Fruit fly (Drosophila melanogaster) whole organism, embryonic: ENCODE measurements around the gene Acp65Aa.
A peak's percentile ranks its signal among the peaks of the same experiment; 100 is the strongest.

Source experiments
- CG10543 ChIP-seq: fragments of 200-800 bp; sonication (Bioruptor generic); optimal IDR thresholded peaks from 3 replicates; lab custom pipeline; 2017; ENCODE audit warnings: missing biosample characterization, mild to moderate bottlenecking, missing genetic modification characterization, moderate library complexity
- CG11093 ChIP-seq: fragments of 200-800 bp; sonication (Bioruptor generic); IDR thresholded peaks from 3 replicates; pipeline ENCODE4 v1.3.6; 2022; ENCODE audit warnings: missing biosample characterization, missing genetic modification characterization
- CG12236 ChIP-seq: fragments of 200-800 bp; sonication (Bioruptor generic); optimal IDR thresholded peaks from 2 replicates; lab custom pipeline; 2016; ENCODE audit warnings: missing biosample characterization, missing genetic modification characterization
- CG12659 ChIP-seq: fragments of 200-800 bp; sonication (Bioruptor generic); optimal IDR thresholded peaks from 3 replicates; lab custom pipeline; 2017; ENCODE audit warnings: mild to moderate bottlenecking, missing biosample characterization, missing genetic modification reagents, missing genetic modification characterization
- CG16815 ChIP-seq: fragments of 200-800 bp; sonication (Bioruptor generic); optimal IDR thresholded peaks from 3 replicates; lab custom pipeline; 2017; ENCODE audit warnings: missing biosample characterization, mild to moderate bottlenecking, missing genetic modification characterization
- CG18764 ChIP-seq: fragments of 200-800 bp; sonication (Bioruptor generic); optimal IDR thresholded peaks from 3 replicates; lab custom pipeline; 2016; ENCODE audit warnings: missing biosample characterization, missing genetic modification characterization
- CG2199 ChIP-seq: fragments of 200-800 bp; sonication (Bioruptor generic); IDR thresholded peaks from 3 replicates; pipeline ENCODE4 v1.3.6; 2022; ENCODE audit warnings: missing biosample characterization, missing genetic modification characterization
- CG31441 ChIP-seq: fragments of 200-800 bp; sonication (Bioruptor generic); IDR thresholded peaks from 2 replicates; pipeline ENCODE4 v1.3.6; 2022; ENCODE audit warnings: missing biosample characterization, missing genetic modification characterization
- CG42726 ChIP-seq: fragments of 200-800 bp; sonication (Bioruptor generic); IDR thresholded peaks from 2 replicates; pipeline ENCODE4 v1.3.6; 2022; ENCODE audit warnings: missing biosample characterization, missing genetic modification characterization; ENCODE audit not compliant: partially characterized antibody
- CG6254 ChIP-seq: fragments of 200-800 bp; sonication (Bioruptor generic); optimal IDR thresholded peaks from 3 replicates; lab custom pipeline; 2017; ENCODE audit warnings: mild to moderate bottlenecking, missing biosample characterization, missing genetic modification reagents, missing genetic modification characterization
- CG7271 ChIP-seq: fragments of 200-800 bp; sonication (Bioruptor generic); optimal IDR thresholded peaks from 2 replicates; lab custom pipeline; 2018; ENCODE audit warnings: missing biosample characterization, mild to moderate bottlenecking, missing genetic modification characterization, moderate library complexity
- CG7372 ChIP-seq: fragments of 200-800 bp; sonication (Bioruptor generic); IDR thresholded peaks from 2 replicates; pipeline ENCODE4 v1.3.6; 2022; ENCODE audit warnings: missing biosample characterization, missing genetic modification characterization
- CG9437 ChIP-seq: fragments of 200-800 bp; sonication (Bioruptor generic); optimal IDR thresholded peaks from 2 replicates; lab custom pipeline; 2018; ENCODE audit warnings: missing biosample characterization, mild to moderate bottlenecking, missing genetic modification characterization
- Eip74EF ChIP-seq, 2 experiments: fragments of 200-800 bp in 1 of 2; fragments of >200 bp in 1 of 2; sonication (Bioruptor generic) in 1 of 2; optimal IDR thresholded peaks; 2 replicates each; lab custom pipeline; 2017 to 2019; ENCODE audit warnings: missing biosample characterization in 2 of 2, missing genetic modification characterization in 2 of 2, mild to moderate bottlenecking in 1 of 2, moderate library complexity in 1 of 2
- Ets97D ChIP-seq: fragments of 200-800 bp; sonication (Bioruptor generic); optimal IDR thresholded peaks from 3 replicates; lab custom pipeline; 2016; ENCODE audit warnings: missing biosample characterization, missing genetic modification characterization
- Gug ChIP-seq: fragments of 200-800 bp; sonication (Bioruptor generic); IDR thresholded peaks from 4 replicates; pipeline ENCODE4 v1.3.6; 2022; ENCODE audit warnings: missing biosample characterization, missing genetic modification characterization
- HLH3B ChIP-seq: fragments of 200-800 bp; sonication (Bioruptor generic); IDR thresholded peaks from 2 replicates; pipeline ENCODE4 v1.3.6; 2022; ENCODE audit warnings: missing biosample characterization, missing genetic modification characterization
- Hr39 ChIP-seq: fragments of >200 bp; optimal IDR thresholded peaks from 2 replicates; lab custom pipeline; 2017
- Med ChIP-seq: fragments of 200-800 bp; sonication (Bioruptor generic); peaks from one replicate; lab custom pipeline; 2016; ENCODE audit warnings: missing biosample characterization, missing genetic modification characterization, mild to moderate bottlenecking, inconsistent platforms, moderate library complexity
- Nf-YA ChIP-seq: fragments of 200-800 bp; sonication (Bioruptor generic); IDR thresholded peaks from 2 replicates; pipeline ENCODE4 v1.3.6; 2022; ENCODE audit warnings: missing biosample characterization, missing genetic modification characterization
- Opbp ChIP-seq: fragments of 200-800 bp; sonication (Bioruptor generic); IDR thresholded peaks from 3 replicates; pipeline ENCODE4 v1.3.6; 2022; ENCODE audit warnings: missing biosample characterization, missing genetic modification characterization; ENCODE audit not compliant: partially characterized antibody
- Ravus ChIP-seq: fragments of 200-800 bp; sonication (Bioruptor generic); IDR thresholded peaks from 2 replicates; pipeline ENCODE4 v1.3.6; 2022; ENCODE audit warnings: missing biosample characterization, missing genetic modification characterization
- Scr ChIP-seq: fragments of 200-800 bp; sonication (Bioruptor generic); IDR thresholded peaks from 2 replicates; pipeline ENCODE4 v1.3.6; 2022; ENCODE audit warnings: missing biosample characterization, missing genetic modification characterization; ENCODE audit not compliant: partially characterized antibody
- Spps ChIP-seq: fragments of 200-800 bp; sonication (Bioruptor generic); optimal IDR thresholded peaks from 2 replicates; lab custom pipeline; 2018; ENCODE audit warnings: missing biosample characterization, mild to moderate bottlenecking, missing genetic modification characterization
- Sry-β ChIP-seq: fragments of 200-800 bp; sonication (Bioruptor generic); optimal IDR thresholded peaks from 2 replicates; lab custom pipeline; 2018; ENCODE audit warnings: missing biosample characterization, mild to moderate bottlenecking, missing genetic modification characterization, moderate library complexity
- Usf ChIP-seq: fragments of 200-800 bp; sonication (Bioruptor generic); optimal IDR thresholded peaks from 2 replicates; lab custom pipeline; 2017; ENCODE audit warnings: missing genotype, missing biosample characterization, missing genetic modification characterization
- cas ChIP-seq: fragments of 200-800 bp; sonication (Bioruptor generic); IDR thresholded peaks from 2 replicates; pipeline ENCODE4 v1.3.6; 2022; ENCODE audit warnings: missing biosample characterization, missing genetic modification characterization
- crol ChIP-seq: fragments of 200-800 bp; sonication (Bioruptor generic); IDR thresholded peaks from 2 replicates; pipeline ENCODE4 v1.3.6; 2022; ENCODE audit warnings: missing biosample characterization, missing genetic modification characterization
- dan ChIP-seq: fragments of 200-800 bp; sonication (Bioruptor generic); IDR thresholded peaks from 2 replicates; pipeline ENCODE4 v1.3.6; 2022; ENCODE audit warnings: missing biosample characterization, missing genetic modification characterization
- esg ChIP-seq: fragments of 200-800 bp; sonication (Bioruptor generic); conservative IDR thresholded peaks from 2 replicates; pipeline ENCODE4 v1.3.6; 2022; ENCODE audit warnings: missing biosample characterization, missing genetic modification characterization
- gfzf ChIP-seq: fragments of 200-800 bp; sonication (Bioruptor generic); optimal IDR thresholded peaks from 2 replicates; lab custom pipeline; 2016; ENCODE audit warnings: missing biosample characterization, mild to moderate bottlenecking, missing genetic modification characterization, moderate library complexity
- gsb ChIP-seq: fragments of 200-800 bp; sonication (Bioruptor generic); IDR thresholded peaks from 2 replicates; pipeline ENCODE4 v1.3.6; 2022; ENCODE audit warnings: missing biosample characterization, missing genetic modification characterization
- hkb ChIP-seq, 2 experiments: fragments of 200-800 bp in 1 of 2; fragments of >200 bp in 1 of 2; sonication (Bioruptor generic) in 1 of 2; IDR thresholded peaks in 1 of 2; optimal IDR thresholded peaks in 1 of 2; 2 replicates each; pipeline versions ENCODE4 v1.3.6 to Lab custom; 2017 to 2022; ENCODE audit warnings: missing biosample characterization in 1 of 2, missing genetic modification characterization in 1 of 2
- ken ChIP-seq: fragments of 200-800 bp; sonication (Bioruptor generic); IDR thresholded peaks from 3 replicates; pipeline ENCODE4 v1.3.6; 2022; ENCODE audit warnings: missing biosample characterization, missing genetic modification characterization
- klu ChIP-seq: fragments of 200-800 bp; sonication (Bioruptor generic); IDR thresholded peaks from 2 replicates; pipeline ENCODE4 v1.3.6; 2022; ENCODE audit warnings: missing biosample characterization, missing genetic modification characterization
- maf-S ChIP-seq: fragments of 200-800 bp; sonication (Bioruptor generic); optimal IDR thresholded peaks from 2 replicates; lab custom pipeline; 2016; ENCODE audit warnings: missing biosample characterization, missing genetic modification characterization
- nerfin-1 ChIP-seq: fragments of 200-800 bp; sonication (Bioruptor generic); optimal IDR thresholded peaks from 3 replicates; lab custom pipeline; 2019; ENCODE audit warnings: missing biosample characterization, mild to moderate bottlenecking, missing genetic modification characterization, moderate library complexity
- nerfin-2 ChIP-seq: fragments of 200-800 bp; sonication (Bioruptor generic); IDR thresholded peaks from 2 replicates; pipeline ENCODE4 v1.3.6; 2022; ENCODE audit warnings: missing biosample characterization, missing genetic modification characterization; ENCODE audit not compliant: partially characterized antibody
- otp ChIP-seq: fragments of 200-800 bp; sonication (Bioruptor generic); IDR thresholded peaks from 3 replicates; pipeline ENCODE4, ENCODE4 v1.3.6; 2022; ENCODE audit warnings: missing biosample characterization, missing genetic modification characterization
- pzg ChIP-seq: fragments of 200-800 bp; sonication (Bioruptor generic); optimal IDR thresholded peaks from 3 replicates; lab custom pipeline; 2018; ENCODE audit warnings: missing biosample characterization, mild to moderate bottlenecking, missing genetic modification characterization, moderate library complexity
- schlank ChIP-seq: fragments of 200-800 bp; sonication (Bioruptor generic); optimal IDR thresholded peaks from 2 replicates; lab custom pipeline; 2018; ENCODE audit warnings: missing biosample characterization, mild to moderate bottlenecking, missing genetic modification characterization
- sens ChIP-seq: fragments of 200-800 bp; sonication (Bioruptor generic); peaks from one replicate; lab custom pipeline; 2016; ENCODE audit warnings: missing biosample characterization, missing genetic modification characterization
- shn ChIP-seq: fragments of 200-800 bp; sonication (Bioruptor generic); optimal IDR thresholded peaks from 3 replicates; lab custom pipeline; 2016; ENCODE audit warnings: missing biosample characterization, missing genetic modification characterization
- slou ChIP-seq: fragments of 200-800 bp; sonication (Bioruptor generic); optimal IDR thresholded peaks from 3 replicates; lab custom pipeline; 2016; ENCODE audit warnings: missing biosample characterization, missing genetic modification characterization
- tna ChIP-seq: fragments of 200-800 bp; sonication (Bioruptor generic); IDR thresholded peaks from 2 replicates; pipeline ENCODE4 v1.3.6; 2022; ENCODE audit warnings: missing biosample characterization, missing genetic modification characterization; ENCODE audit not compliant: partially characterized antibody
- ttk ChIP-seq: fragments of 200-800 bp; sonication (Bioruptor generic); IDR thresholded peaks from 2 replicates; pipeline ENCODE4 v2.1.2; 2022; ENCODE audit warnings: missing biosample characterization, missing genetic modification characterization
- wek ChIP-seq: fragments of 200-800 bp; sonication (Bioruptor generic); optimal IDR thresholded peaks from 3 replicates; lab custom pipeline; 2018; ENCODE audit warnings: missing biosample characterization, mild to moderate bottlenecking, missing genetic modification characterization, moderate library complexity
- zf30C ChIP-seq: fragments of 200-800 bp; sonication (Bioruptor generic); optimal IDR thresholded peaks from 3 replicates; lab custom pipeline; 2018; ENCODE audit warnings: missing biosample characterization, mild to moderate bottlenecking, missing genetic modification characterization

Acp65Aa gene

dm6 chr3L:6124616-6125408, 27.7 kb downstream of the Acp65Aa start (continued):
- TF ChIP-seq CG7372 (peak; percentile 83), CG7271 (tag; lab: Kevin White, UChicago) (peak; percentile 87), Ravus (GFP tag; lab: Robert Waterston, UW) (no peak; the same call in 1 of the 2 replicates), CG12659 (GFP tag; lab: Kevin White, UChicago) (peak; percentile 39), Med (peak; percentile 97), Hr39 (lab: Kevin White, UChicago) (no peak), esg (GFP tag; lab: Robert Waterston, UW) (peak; percentile 25), CG12236 (GFP tag; lab: Kevin White, UChicago) (peak; percentile 34), klu (GFP tag; lab: Robert Waterston, UW) (peak; percentile 53; the same call in 1 of the 2 replicates), shn (GFP tag; lab: Kevin White, UChicago) (peak; percentile 50), otp (GFP tag; lab: Robert Waterston, UW) (peak; percentile 92), Sry-β (GFP tag; lab: Kevin White, UChicago) (peak; percentile 62), cas (GFP tag; lab: Robert Waterston, UW) (no peak), slou (GFP tag; lab: Kevin White, UChicago) (peak; percentile 2), ttk (GFP tag; lab: Robert Waterston, UW) (peak; percentile 71; the same call in 1 of the 2 replicates), schlank (peak; percentile 77), CG2199 (GFP tag; lab: Robert Waterston, UW) (peak; percentile 75; the same call in 2 of the 3 replicates), tna (GFP tag; lab: Robert Waterston, UW) (no peak), Eip74EF (GFP tag; optimal IDR thresholded peaks at IDR 0.05; lab: Kevin White, UChicago) (peak in 1 of 2 experiments; percentile 63), CG6254 (GFP tag; lab: Kevin White, UChicago) (peak; percentile 99), CG10543 (GFP tag; lab: Kevin White, UChicago) (peak; percentile 59), CG11093 (no peak; the same call in 2 of the 3 replicates), ken (peak; percentile 82), CG16815 (GFP tag; lab: Kevin White, UChicago) (peak; percentile 17), gfzf (GFP tag; lab: Kevin White, UChicago) (peak; percentile 26), Ets97D (GFP tag; lab: Kevin White, UChicago) (peak; percentile 99), CG42726 (peak; percentile 42; the same call in 1 of the 2 replicates), hkb (optimal IDR thresholded peaks at IDR 0.05; lab: Kevin White, UChicago) (peak; percentile 59), hkb (GFP tag; IDR thresholded peaks at IDR 0.05; lab: Robert Waterston, UW) (peak; percentile 91), nerfin-1 (tag; lab: Kevin White, UChicago) (peak; percentile 72), gsb (peak; percentile 64), Opbp (no peak), zf30C (GFP tag; lab: Kevin White, UChicago) (no peak), CG9437 (peak; percentile 34), wek (peak; percentile 89), dan (GFP tag; lab: Robert Waterston, UW) (no peak), Usf (GFP tag; lab: Kevin White, UChicago) (peak; percentile 6), nerfin-2 (GFP tag; lab: Robert Waterston, UW) (no peak), Gug (GFP tag; lab: Robert Waterston, UW) (peak; percentile 20; the same call in 1 of the 4 replicates), Nf-YA (GFP tag; lab: Robert Waterston, UW) (peak; percentile 83), Spps (tag; lab: Kevin White, UChicago) (peak; percentile 49), Scr (GFP tag; lab: Robert Waterston, UW) (no peak), CG18764 (GFP tag; lab: Kevin White, UChicago) (peak; percentile 67), CG31441 (GFP tag; lab: Robert Waterston, UW) (peak; percentile 80), sens (GFP tag; lab: Kevin White, UChicago) (peak; percentile 98), pzg (GFP tag; lab: Kevin White, UChicago) (peak; percentile 17), HLH3B (peak; percentile 80), maf-S (GFP tag; lab: Kevin White, UChicago) (peak; percentile 50), crol (GFP tag; lab: Robert Waterston, UW) (no peak)
